Worm (Caenorhabditis elegans): ENCODE results near the gene glb-33.

ce11 chrV:1375007-1375406 lies 23.1 kb downstream of the glb-33 start:
- TF ChIP-seq hmg-20 (GFP tag; IDR thresholded peaks at IDR 0.05) (no peak), him-1 (tag; optimal IDR thresholded peaks at IDR 0.05) (no peak), ceh-27 (GFP tag; optimal IDR thresholded peaks at IDR 0.05) (no peak), bed-1 (GFP tag; IDR thresholded peaks at IDR 0.05) (no peak), snpc-1.1 (tag; optimal IDR thresholded peaks at IDR 0.05; ENCODE audit: insufficient read depth) (no peak)

Measured in whole organism, young adult.